Worm (Caenorhabditis elegans): ENCODE measurements around the gene old-1.

The old-1 gene

ce11 chrII:9855620-9856019, 12.9 kb downstream of the old-1 start, which contains the start of gene chil-4:
TSS of gene chil-4 (minus strand) at chrII:9855720.
- no peak for TF ChIP-seq set-16 (GFP tag; IDR thresholded peaks at IDR 0.05)
- no peak for TF ChIP-seq tag-97 (GFP tag; IDR thresholded peaks at IDR 0.05)
- TF ChIP-seq fos-1 (tag; optimal IDR thresholded peaks at IDR 0.05), result no peak
- no peak for TF ChIP-seq nhr-76 (tag; optimal IDR thresholded peaks at IDR 0.05)
- no peak for TF ChIP-seq hlh-11 (tag; optimal IDR thresholded peaks at IDR 0.05)
- no peak for TF ChIP-seq D1046.2 (GFP tag; IDR thresholded peaks at IDR 0.05)
- TF ChIP-seq snpc-1.2 (GFP tag; IDR thresholded peaks at IDR 0.05), result no peak
- TF ChIP-seq php-3 (GFP tag; IDR thresholded peaks at IDR 0.05), result no peak
- TF ChIP-seq aha-1 (tag), result no peak

DNA sequence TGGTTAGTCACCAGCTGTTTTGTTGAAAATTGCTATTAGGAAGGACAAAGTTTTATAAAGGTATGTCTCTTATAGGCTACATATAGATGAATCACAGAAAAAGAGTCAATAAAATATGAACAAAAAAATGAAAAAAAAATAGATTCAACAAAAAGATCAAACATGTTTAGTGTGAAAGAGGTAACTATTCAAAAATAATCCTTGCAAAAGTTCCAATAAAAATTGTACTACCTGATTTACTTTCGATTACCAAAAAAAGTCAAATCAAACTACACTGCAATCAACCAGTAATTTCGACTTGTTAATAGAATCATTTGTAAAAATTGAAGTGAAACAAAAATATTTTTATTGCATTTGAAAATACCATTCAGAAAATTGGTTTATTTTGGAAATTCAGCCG, 17.6 kb downstream of the old-1 start, which contains the start of gene ZK938.10:
TSS of gene ZK938.10 (minus strand) at position 101 of the 400 bp plus-strand sequence.
- TF ChIP-seq Y105C5A.15 (GFP tag; IDR thresholded peaks at IDR 0.05) (no peak), php-3 (GFP tag; IDR thresholded peaks at IDR 0.05) (no peak), F49E8.2 (tag; optimal IDR thresholded peaks at IDR 0.05; ENCODE audit: borderline replicate concordance) (no peak), unc-62 (GFP tag; optimal IDR thresholded peaks at IDR 0.05 in 1 of 2) (no peak), unc-62 (tag; optimal IDR thresholded peaks at IDR 0.05) (no peak), mes-2 (tag; optimal IDR thresholded peaks at IDR 0.05; ENCODE audit: poor library complexity, severe bottlenecking) (no peak), hif-1 (tag; optimal IDR thresholded peaks at IDR 0.05) (no peak), F10B5.3 (tag; optimal IDR thresholded peaks at IDR 0.05) (no peak), ctbp-1 (GFP tag; IDR thresholded peaks at IDR 0.05) (no peak), ZK546.5 (tag; optimal IDR thresholded peaks at IDR 0.05) (no peak)

- TF ChIP-seq ama-1 (optimal IDR thresholded peaks at IDR 0.05) (no peak), zip-11 (GFP tag; IDR thresholded peaks at IDR 0.05) (no peak), daf-12 (tag; optimal IDR thresholded peaks at IDR 0.05) (no peak), D1046.2 (GFP tag; IDR thresholded peaks at IDR 0.05) (no peak), ces-1 (GFP tag; optimal IDR thresholded peaks at IDR 0.05) (no peak), spr-1 (tag; optimal IDR thresholded peaks at IDR 0.05) (no peak), snpc-1.2 (GFP tag; IDR thresholded peaks at IDR 0.05) (no peak), egl-27 (tag; optimal IDR thresholded peaks at IDR 0.05) (no peak), nhr-76 (tag; optimal IDR thresholded peaks at IDR 0.05) (no peak), ceh-28 (tag; optimal IDR thresholded peaks at IDR 0.05) (no peak), Y105C5A.15 (GFP tag; IDR thresholded peaks at IDR 0.05) (no peak), zag-1 (tag; optimal IDR thresholded peaks at IDR 0.05) (no peak), ceh-62 (tag; optimal IDR thresholded peaks at IDR 0.05) (no peak), ZK337.2 (GFP tag; IDR thresholded peaks at IDR 0.05) (no peak), unc-39 (tag; optimal IDR thresholded peaks at IDR 0.05) (no peak)
Measured at ce11 chrII:9849497-9849896, 19.1 kb downstream of the old-1 start, which contains the start of gene old-2. TSS of gene old-2 (minus strand) at chrII:9849597.

- TF ChIP-seq dve-1 (tag; optimal IDR thresholded peaks at IDR 0.05; ENCODE audit: insufficient read depth) (no peak), F37D6.2 (tag; optimal IDR thresholded peaks at IDR 0.05) (no peak), ZK337.2 (GFP tag; IDR thresholded peaks at IDR 0.05) (no peak), dmd-8 (GFP tag; IDR thresholded peaks at IDR 0.05) (no peak), lim-7 (GFP tag; IDR thresholded peaks at IDR 0.05) (no peak), unc-62 (GFP tag; optimal IDR thresholded peaks at IDR 0.05 in 1 of 2) (peak in 1 of 2 experiments; percentile 31), unc-62 (tag; optimal IDR thresholded peaks at IDR 0.05) (no peak)
Measured at ce11 chrII:9845239-9845638, 23.3 kb downstream of the old-1 start, which contains the start of gene chil-9. TSS of gene chil-9 (minus strand) at chrII:9845339.

ce11 chrII:9841985-9842505, 26.5 kb downstream of the old-1 start, which contains the start of gene rnh-1.2:
TSS of gene rnh-1.2 (minus strand) at chrII:9842035.
- TF ChIP-seq R02D3.7 (tag; optimal IDR thresholded peaks at IDR 0.05), result peak; percentile 56
- TF ChIP-seq nhr-25 (tag; optimal IDR thresholded peaks at IDR 0.05; ENCODE audit: borderline replicate concordance, insufficient read depth), result no peak

All from whole organism, L4 larva.